Fruit fly (Drosophila melanogaster) whole organism, embryonic: ENCODE data around the gene fig.

ENCODE experiments used
- Abd-B ChIP-seq: fragments of 200-800 bp; sonication (Bioruptor generic); optimal IDR thresholded peaks from 2 replicates; lab custom pipeline; 2018; ENCODE audit warnings: missing biosample characterization, mild to moderate bottlenecking, missing genetic modification characterization, moderate library complexity
- Atf6 ChIP-seq: fragments of 200-800 bp; sonication (Bioruptor generic); IDR thresholded peaks from 2 replicates; pipeline ENCODE4 v1.3.6; 2022; ENCODE audit warnings: missing biosample characterization, missing genetic modification characterization
- Awh ChIP-seq: fragments of 200-800 bp; sonication (Bioruptor generic); IDR thresholded peaks from 2 replicates; pipeline ENCODE4, ENCODE4 v1.3.6; 2022; ENCODE audit warnings: missing biosample characterization, missing genetic modification characterization
- Bteb2 ChIP-seq: fragments of 200-800 bp; sonication (Bioruptor generic); optimal IDR thresholded peaks from 2 replicates; lab custom pipeline; 2016; ENCODE audit warnings: missing biosample characterization, missing genetic modification characterization
- CG10267 ChIP-seq: fragments of 200-800 bp; sonication (Bioruptor generic); optimal IDR thresholded peaks from 2 replicates; lab custom pipeline; 2018; ENCODE audit warnings: missing biosample characterization, mild to moderate bottlenecking, missing genetic modification characterization, moderate library complexity
- CG11456 ChIP-seq: fragments of 200-800 bp; sonication (Bioruptor generic); IDR thresholded peaks from 3 replicates; pipeline ENCODE4 v1.3.6; 2022; ENCODE audit warnings: missing biosample characterization, missing genetic modification characterization
- CG12071 ChIP-seq: fragments of 200-800 bp; sonication (Bioruptor generic); optimal IDR thresholded peaks from 3 replicates; lab custom pipeline; 2018; ENCODE audit warnings: missing biosample characterization, mild to moderate bottlenecking, missing genetic modification characterization
- CG15073 ChIP-seq: fragments of 200-800 bp; sonication (Bioruptor generic); optimal IDR thresholded peaks from 2 replicates; lab custom pipeline; 2016; ENCODE audit warnings: missing biosample characterization, missing genetic modification characterization
- CG15601 ChIP-seq: fragments of 200-800 bp; sonication (Bioruptor generic); optimal IDR thresholded peaks from 3 replicates; lab custom pipeline; 2019; ENCODE audit warnings: missing biosample characterization, mild to moderate bottlenecking, missing genetic modification characterization, moderate library complexity
- CG15696 ChIP-seq: fragments of 200-800 bp; sonication (Bioruptor generic); optimal IDR thresholded peaks from 2 replicates; lab custom pipeline; 2019; ENCODE audit warnings: missing biosample characterization, mild to moderate bottlenecking, missing genetic modification characterization, moderate library complexity
- CG17359 ChIP-seq: fragments of 200-800 bp; sonication (Bioruptor generic); optimal IDR thresholded peaks from 3 replicates; lab custom pipeline; 2018; ENCODE audit warnings: missing biosample characterization, mild to moderate bottlenecking, missing genetic modification characterization, moderate library complexity
- CG17612 ChIP-seq: fragments of 200-800 bp; sonication (Bioruptor generic); IDR thresholded peaks from 2 replicates; pipeline ENCODE4 v1.3.6; 2022; ENCODE audit warnings: missing biosample characterization, missing genetic modification characterization
- CG1792 ChIP-seq: fragments of 200-800 bp; sonication (Bioruptor generic); optimal IDR thresholded peaks from 2 replicates; lab custom pipeline; 2016; ENCODE audit warnings: missing biosample characterization, missing genetic modification characterization
- CG18619 ChIP-seq: fragments of 200-800 bp; sonication (Bioruptor generic); optimal IDR thresholded peaks from 3 replicates; lab custom pipeline; 2017; ENCODE audit warnings: missing biosample characterization, mild to moderate bottlenecking, missing genetic modification characterization
- CG2875 ChIP-seq: fragments of 200-800 bp; sonication (Bioruptor generic); optimal IDR thresholded peaks from 2 replicates; lab custom pipeline; 2017; ENCODE audit warnings: missing biosample characterization, mild to moderate bottlenecking, missing genetic modification characterization, missing genetic modification reagents
- CG30020 ChIP-seq: fragments of 200-800 bp; optimal IDR thresholded peaks from 2 replicates; lab custom pipeline; 2019; ENCODE audit warnings: missing biosample characterization, mild to moderate bottlenecking, missing genetic modification characterization, moderate library complexity
- CG43689 ChIP-seq: fragments of 200-800 bp; sonication (Bioruptor generic); IDR thresholded peaks from 2 replicates; pipeline ENCODE4 v1.3.6; 2022; ENCODE audit warnings: missing biosample characterization, missing genetic modification characterization
- CG5245 ChIP-seq: fragments of 200-800 bp; sonication (Bioruptor generic); optimal IDR thresholded peaks from 3 replicates; lab custom pipeline; 2016; ENCODE audit warnings: missing biosample characterization, missing genetic modification characterization
- CG5953 ChIP-seq: fragments of 200-800 bp; sonication (Bioruptor generic); IDR thresholded peaks from 2 replicates; pipeline ENCODE4 v1.3.6; 2022; ENCODE audit warnings: missing biosample characterization, missing genetic modification characterization
- CG6654 ChIP-seq: fragments of 200-800 bp; sonication (Bioruptor generic); optimal IDR thresholded peaks from 2 replicates; lab custom pipeline; 2017; ENCODE audit warnings: missing biosample characterization, mild to moderate bottlenecking, missing genetic modification characterization
- CG7987 ChIP-seq: fragments of 200-800 bp; sonication (Bioruptor generic); optimal IDR thresholded peaks from 2 replicates; lab custom pipeline; 2018; ENCODE audit warnings: missing biosample characterization, mild to moderate bottlenecking, missing genetic modification characterization, moderate library complexity
- CG8290 ChIP-seq, 3 experiments: fragments of 200-800 bp; sonication (Bioruptor generic); optimal IDR thresholded peaks; 2 replicates each; lab custom pipeline; 2016 to 2019; ENCODE audit warnings: missing biosample characterization in 3 of 3, missing genetic modification characterization in 3 of 3, mild to moderate bottlenecking in 2 of 3, moderate library complexity in 1 of 3
- CG8944 ChIP-seq: fragments of 200-800 bp; sonication (Bioruptor generic); optimal IDR thresholded peaks from 3 replicates; lab custom pipeline; 2016; ENCODE audit warnings: missing biosample characterization, missing genetic modification characterization
- CG9876 ChIP-seq: fragments of 200-800 bp; sonication (Bioruptor generic); optimal IDR thresholded peaks from 2 replicates; lab custom pipeline; 2016; ENCODE audit warnings: missing biosample characterization, missing genetic modification characterization
- Dll ChIP-seq: fragments of 200-800 bp; sonication (Bioruptor generic); IDR thresholded peaks from 4 replicates; pipeline ENCODE4 v1.3.6; 2022; ENCODE audit warnings: missing biosample characterization, missing genetic modification characterization; ENCODE audit not compliant: partially characterized antibody
- Doc2 ChIP-seq: fragments of 200-800 bp; sonication (Bioruptor generic); IDR thresholded peaks from 2 replicates; pipeline ENCODE4 v1.3.6; 2022; ENCODE audit warnings: missing biosample characterization, missing genetic modification characterization
- Gug ChIP-seq: fragments of 200-800 bp; sonication (Bioruptor generic); IDR thresholded peaks from 4 replicates; pipeline ENCODE4 v1.3.6; 2022; ENCODE audit warnings: missing biosample characterization, missing genetic modification characterization
- H2.0 ChIP-seq: fragments of 200-800 bp; sonication (Bioruptor generic); IDR thresholded peaks from 2 replicates; pipeline ENCODE4 v1.3.6; 2022; ENCODE audit warnings: missing biosample characterization, missing genetic modification characterization
- HLHmδ ChIP-seq: fragments of 200-800 bp; sonication (Bioruptor generic); optimal IDR thresholded peaks from 2 replicates; lab custom pipeline; 2018; ENCODE audit warnings: missing biosample characterization, mild to moderate bottlenecking, missing genetic modification characterization, moderate library complexity
- HmgZ ChIP-seq: fragments of 200-800 bp; sonication (Bioruptor generic); optimal IDR thresholded peaks from 2 replicates; lab custom pipeline; 2018; ENCODE audit warnings: missing biosample characterization, mild to moderate bottlenecking, missing genetic modification characterization
- Meics ChIP-seq: fragments of 200-800 bp; sonication (Bioruptor generic); optimal IDR thresholded peaks from 2 replicates; lab custom pipeline; 2017; ENCODE audit warnings: missing biosample characterization, mild to moderate bottlenecking, missing genetic modification characterization
- Opbp ChIP-seq: fragments of 200-800 bp; sonication (Bioruptor generic); IDR thresholded peaks from 3 replicates; pipeline ENCODE4 v1.3.6; 2022; ENCODE audit warnings: missing biosample characterization, missing genetic modification characterization; ENCODE audit not compliant: partially characterized antibody
- Pdp1 ChIP-seq, 2 experiments: fragments of 200-800 bp; sonication (Bioruptor generic); optimal IDR thresholded peaks; 3 replicates each; lab custom pipeline; 2016; ENCODE audit warnings: missing biosample characterization in 2 of 2, missing genetic modification characterization in 2 of 2, mild to moderate bottlenecking in 1 of 2, moderate library complexity in 1 of 2
- Stat92E ChIP-seq, 3 experiments: fragments of >200 bp in 2 of 3; fragments of 200-800 bp in 1 of 3; sonication (Bioruptor generic) in 1 of 3; optimal IDR thresholded peaks; 2 replicates each; lab custom pipeline; 2017 to 2019; ENCODE audit warnings: missing biosample characterization in 3 of 3, missing genetic modification characterization in 3 of 3, mild to moderate bottlenecking in 1 of 3, moderate library complexity in 1 of 3
- YL-1 ChIP-seq: fragments of 200-800 bp; sonication (Bioruptor generic); optimal IDR thresholded peaks from 3 replicates; lab custom pipeline; 2017; ENCODE audit warnings: missing biosample characterization, mild to moderate bottlenecking, missing genetic modification characterization
- aop ChIP-seq: fragments of 200-800 bp; sonication (Bioruptor generic); IDR thresholded peaks from 2 replicates; pipeline ENCODE4 v1.3.6; 2022; ENCODE audit warnings: missing biosample characterization, missing genetic modification characterization
- az2 ChIP-seq: fragments of 200-800 bp; sonication (Bioruptor generic); optimal IDR thresholded peaks from 3 replicates; lab custom pipeline; 2016; ENCODE audit warnings: missing biosample characterization, missing genetic modification characterization
- crp ChIP-seq, 2 experiments: fragments of 200-800 bp; sonication (Bioruptor generic); optimal IDR thresholded peaks; 2 replicates in 1 of 2; 3 replicates in 1 of 2; lab custom pipeline; 2017; ENCODE audit warnings: missing biosample characterization in 2 of 2, missing genetic modification characterization in 2 of 2, mild to moderate bottlenecking in 1 of 2, moderate library complexity in 1 of 2
- dpn ChIP-seq, 2 experiments: fragments of 200-800 bp; sonication (Bioruptor generic); optimal IDR thresholded peaks; 3 replicates each; lab custom pipeline; 2016; ENCODE audit warnings: missing biosample characterization in 2 of 2, missing genetic modification characterization in 2 of 2
- grau ChIP-seq: fragments of 200-800 bp; optimal IDR thresholded peaks from 3 replicates; lab custom pipeline; 2019; ENCODE audit warnings: missing biosample characterization, mild to moderate bottlenecking, missing genetic modification characterization, moderate library complexity
- gro ChIP-seq: fragments of 200-800 bp; sonication (Bioruptor generic); optimal IDR thresholded peaks from 2 replicates; lab custom pipeline; 2016; ENCODE audit warnings: missing biosample characterization, missing genetic modification characterization
- hb ChIP-seq: fragments of 200-800 bp; sonication (Bioruptor generic); IDR thresholded peaks from 3 replicates; pipeline ENCODE4 v1.3.6; 2022; ENCODE audit warnings: missing biosample characterization, missing genetic modification characterization; ENCODE audit not compliant: partially characterized antibody
- pzg ChIP-seq: fragments of 200-800 bp; sonication (Bioruptor generic); optimal IDR thresholded peaks from 3 replicates; lab custom pipeline; 2018; ENCODE audit warnings: missing biosample characterization, mild to moderate bottlenecking, missing genetic modification characterization, moderate library complexity
- salm ChIP-seq: fragments of 200-800 bp; sonication (Bioruptor generic); optimal IDR thresholded peaks from 2 replicates; lab custom pipeline; 2018; ENCODE audit warnings: missing biosample characterization, mild to moderate bottlenecking, missing genetic modification characterization
- sc ChIP-seq, 3 experiments: fragments of >200 bp in 2 of 3; fragments of 200-800 bp in 1 of 3; sonication (Bioruptor generic) in 1 of 3; optimal IDR thresholded peaks; 2 replicates in 2 of 3; 3 replicates in 1 of 3; lab custom pipeline; 2017; ENCODE audit warnings: mild to moderate bottlenecking in 1 of 3, missing biosample characterization in 1 of 3, missing genetic modification characterization in 1 of 3, missing genetic modification reagents in 1 of 3
- sens ChIP-seq: fragments of 200-800 bp; sonication (Bioruptor generic); peaks from one replicate; lab custom pipeline; 2016; ENCODE audit warnings: missing biosample characterization, missing genetic modification characterization
- sug ChIP-seq: fragments of 200-800 bp; optimal IDR thresholded peaks from 2 replicates; lab custom pipeline; 2019; ENCODE audit warnings: missing biosample characterization, mild to moderate bottlenecking, missing genetic modification characterization, moderate library complexity

The fig gene

DNA sequence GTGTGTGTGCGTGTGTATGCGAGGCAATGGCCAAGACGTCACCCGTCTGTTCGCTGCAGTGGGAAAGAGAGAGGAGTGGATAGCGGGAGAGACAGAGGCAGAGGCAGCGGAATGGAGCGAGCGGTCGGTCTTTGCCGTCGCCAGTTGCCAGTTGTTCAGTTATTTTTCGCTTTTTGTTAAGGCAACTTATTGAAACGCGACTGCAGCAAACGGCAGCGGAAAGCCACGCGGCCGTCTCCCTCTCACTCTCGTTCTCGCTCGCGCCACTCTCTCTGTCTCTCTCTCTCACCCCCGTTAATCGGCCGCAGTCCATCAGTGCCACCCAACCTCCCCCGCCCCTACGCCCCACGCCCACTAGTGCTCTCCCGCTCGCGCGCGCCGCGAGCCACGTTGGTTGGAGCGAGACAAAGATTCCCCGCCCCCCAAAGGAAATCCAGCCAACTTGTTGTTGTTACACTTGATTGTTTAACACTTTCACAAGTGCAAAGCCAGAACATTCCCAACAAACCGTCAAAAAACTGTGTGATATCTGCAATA is 7.4 kb downstream of the fig start (continued):
- peak; percentile 4 for TF ChIP-seq Abd-B (GFP tag; lab: Kevin White, UChicago)
- TF ChIP-seq CG11456 (GFP tag; lab: Robert Waterston, UW) = no peak
- TF ChIP-seq sens (GFP tag; lab: Kevin White, UChicago) = no peak
- peak; percentile 58 for TF ChIP-seq sug
- TF ChIP-seq Pdp1 (GFP tag; optimal IDR thresholded peaks at IDR 0.05; lab: Kevin White, UChicago) = no peak
- no peak for TF ChIP-seq CG17612 (GFP tag; lab: Robert Waterston, UW)
- TF ChIP-seq CG8944 (GFP tag; lab: Kevin White, UChicago) = no peak
- peak; percentile 52 for TF ChIP-seq CG15073 (GFP tag; lab: Kevin White, UChicago)
- TF ChIP-seq CG8290 (GFP tag; optimal IDR thresholded peaks at IDR 0.05; lab: Kevin White, UChicago) = no peak
- peak in 1 of 2 experiments; percentile 80 for TF ChIP-seq CG8290 (tag; optimal IDR thresholded peaks at IDR 0.05; lab: Kevin White, UChicago)
- TF ChIP-seq CG15601 = peak; percentile 16
- no peak for TF ChIP-seq hb (GFP tag; lab: Robert Waterston, UW)
- TF ChIP-seq HLHmδ (GFP tag; lab: Kevin White, UChicago) = no peak
- TF ChIP-seq Awh (GFP tag; lab: Robert Waterston, UW) = no peak
- TF ChIP-seq HmgZ (tag; lab: Kevin White, UChicago) = peak; percentile 80
- TF ChIP-seq az2 (GFP tag; lab: Kevin White, UChicago) = no peak
- no peak for TF ChIP-seq CG5953 (GFP tag; lab: Robert Waterston, UW)
- TF ChIP-seq CG43689 (GFP tag; lab: Robert Waterston, UW) = no peak
- no peak for TF ChIP-seq aop

- TF ChIP-seq Opbp (GFP tag; lab: Robert Waterston, UW) (no peak), CG7987 (GFP tag; lab: Kevin White, UChicago) (no peak), CG9876 (GFP tag; lab: Kevin White, UChicago) (no peak), CG12071 (no peak), Atf6 (GFP tag; lab: Robert Waterston, UW) (no peak), CG6654 (GFP tag; lab: Kevin White, UChicago) (no peak), CG17359 (peak; percentile 8), gro (GFP tag; lab: Kevin White, UChicago) (no peak), sc (optimal IDR thresholded peaks at IDR 0.05; lab: Kevin White, UChicago) (no peak), sc (GFP tag; optimal IDR thresholded peaks at IDR 0.05; lab: Kevin White, UChicago) (no peak), crp (GFP tag; optimal IDR thresholded peaks at IDR 0.05; lab: Kevin White, UChicago) (peak in 1 of 2 experiments; percentile 50), Bteb2 (GFP tag; lab: Kevin White, UChicago) (no peak), CG18619 (GFP tag; lab: Kevin White, UChicago) (peak; percentile 33), Gug (GFP tag; lab: Robert Waterston, UW) (peak; percentile 42; the same call in 3 of the 4 replicates), CG1792 (no peak), CG15696 (tag; lab: Kevin White, UChicago) (peak; percentile 31), salm (tag; lab: Kevin White, UChicago) (no peak), Stat92E (GFP tag; optimal IDR thresholded peaks at IDR 0.05; lab: Kevin White, UChicago) (no peak), grau (tag; lab: Kevin White, UChicago) (no peak), pzg (GFP tag; lab: Kevin White, UChicago) (peak; percentile 4), Dll (GFP tag; lab: Robert Waterston, UW) (no peak), Meics (peak; percentile 60), H2.0 (peak; percentile 35; the same call in 1 of the 2 replicates), CG30020 (tag; lab: Kevin White, UChicago) (no peak), YL-1 (GFP tag; lab: Kevin White, UChicago) (no peak), CG2875 (GFP tag; lab: Kevin White, UChicago) (no peak), dpn (GFP tag; optimal IDR thresholded peaks at IDR 0.05; lab: Kevin White, UChicago) (peak in 1 of 2 experiments; percentile 49), CG10267 (tag; lab: Kevin White, UChicago) (peak; percentile 27), Doc2 (GFP tag; lab: Robert Waterston, UW) (no peak), CG5245 (GFP tag; lab: Kevin White, UChicago) (no peak)
These were observed 8.0 kb downstream of the fig start for dm6 chr3R:29772090-29772794.
